Fruit fly (Drosophila melanogaster) whole organism, adult: Measurements from ENCODE around the gene sima.

Experiments
- CG11617 ChIP-seq: fragments of 200-800 bp; sonication (Bioruptor generic); optimal IDR thresholded peaks from 2 replicates; lab custom pipeline; 2017; ENCODE audit warnings: mild to moderate bottlenecking, missing biosample characterization, missing genetic modification reagents, missing genetic modification characterization
- CG12768 ChIP-seq: fragments of 200-800 bp; sonication (Bioruptor generic); optimal IDR thresholded peaks from 2 replicates; lab custom pipeline; 2017; ENCODE audit warnings: missing biosample characterization, missing genetic modification characterization, mild to moderate bottlenecking, moderate library complexity, missing genetic modification reagents
- CG14711 ChIP-seq: fragments of 200-800 bp; sonication (Bioruptor generic); optimal IDR thresholded peaks from 2 replicates; lab custom pipeline; 2018; ENCODE audit warnings: missing biosample characterization, mild to moderate bottlenecking, missing genetic modification characterization, moderate library complexity
- CG5204 ChIP-seq: fragments of 200-800 bp; sonication (Bioruptor generic); optimal IDR thresholded peaks from 2 replicates; lab custom pipeline; 2016; ENCODE audit warnings: missing biosample characterization, missing genetic modification characterization
- CG7045 ChIP-seq: fragments of 200-800 bp; sonication (Bioruptor generic); optimal IDR thresholded peaks from 2 replicates; lab custom pipeline; 2017; ENCODE audit warnings: missing biosample characterization, mild to moderate bottlenecking, missing genetic modification characterization
- CG7101 ChIP-seq: fragments of 200-800 bp; sonication (Bioruptor generic); optimal IDR thresholded peaks from 2 replicates; lab custom pipeline; 2018; ENCODE audit warnings: missing biosample characterization, mild to moderate bottlenecking, missing genetic modification characterization, moderate library complexity
- Crg-1 ChIP-seq: fragments of 200-800 bp; sonication (Bioruptor generic); optimal IDR thresholded peaks from 2 replicates; lab custom pipeline; 2016; ENCODE audit warnings: missing biosample characterization, missing genetic modification characterization
- bab1 ChIP-seq: fragments of 200-800 bp; sonication (Bioruptor generic); optimal IDR thresholded peaks from 3 replicates; lab custom pipeline; 2019; ENCODE audit warnings: missing biosample characterization, mild to moderate bottlenecking, missing genetic modification characterization, moderate library complexity
- cic ChIP-seq: fragments of 200-800 bp; sonication (Bioruptor generic); optimal IDR thresholded peaks from 2 replicates; lab custom pipeline; 2017; ENCODE audit warnings: missing biosample characterization, mild to moderate bottlenecking, missing genetic modification characterization, moderate library complexity
- kay ChIP-seq: fragments of 200-800 bp; sonication (Bioruptor generic); peaks from one replicate; lab custom pipeline; 2016; ENCODE audit warnings: missing biosample characterization, missing genetic modification characterization, borderline replicate concordance
- pad ChIP-seq: fragments of 200-800 bp; sonication (Bioruptor generic); optimal IDR thresholded peaks from 3 replicates; lab custom pipeline; 2017; ENCODE audit warnings: missing biosample characterization, missing genetic modification characterization, mild to moderate bottlenecking, moderate library complexity, missing genetic modification reagents
- tj ChIP-seq: fragments of 200-800 bp; sonication (Bioruptor generic); optimal IDR thresholded peaks from 3 replicates; lab custom pipeline; 2017; ENCODE audit warnings: missing biosample characterization, mild to moderate bottlenecking, missing genetic modification characterization, moderate library complexity

- TF ChIP-seq CG7101 (tag; lab: Kevin White, UChicago) (peak; percentile 6), pad (no peak), cic (GFP tag; lab: Kevin White, UChicago) (peak; percentile 97), kay (GFP tag; lab: Kevin White, UChicago) (peak; percentile 87), CG14711 (no peak), CG7045 (GFP tag; lab: Kevin White, UChicago) (peak; percentile 43), CG5204 (GFP tag; lab: Kevin White, UChicago) (no peak), bab1 (no peak), Crg-1 (GFP tag; lab: Kevin White, UChicago) (no peak), CG11617 (GFP tag; lab: Kevin White, UChicago) (peak; percentile 26), CG12768 (GFP tag; lab: Kevin White, UChicago) (peak; percentile 54), tj (no peak)
Observed at dm6 chr3R:30102806-30103619, 44.9 kb downstream of the sima start.
